Worm (Caenorhabditis elegans): ENCODE results near the gene ugt-36.

DNA sequence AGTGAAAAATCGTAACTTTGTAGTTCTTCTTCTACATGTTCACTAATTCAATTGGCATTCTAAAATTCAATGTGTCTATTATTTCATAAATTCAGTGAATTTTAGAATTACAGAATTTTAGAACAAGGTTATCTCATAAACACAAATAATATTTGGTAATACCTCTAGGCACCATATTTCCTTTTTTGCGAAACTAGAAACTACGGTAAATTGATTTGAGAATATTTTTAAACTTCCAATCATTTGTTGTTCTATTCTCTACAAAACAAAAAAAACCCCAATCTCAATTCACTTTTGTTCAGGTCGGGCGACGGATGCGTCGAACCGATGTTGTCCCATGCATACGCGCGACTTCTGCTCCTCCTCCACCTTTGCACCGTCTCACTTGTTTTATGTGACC, 33.1 kb downstream of the ugt-36 start, which contains the start of gene F09G2.1:
- TF ChIP-seq lim-6 (tag; optimal IDR thresholded peaks at IDR 0.05) (no peak), sox-4 (tag; optimal IDR thresholded peaks at IDR 0.05) (no peak), Y22D7AL.16 (tag; optimal IDR thresholded peaks at IDR 0.05) (no peak), pros-1 (tag; optimal IDR thresholded peaks at IDR 0.05) (no peak), eyg-1 (tag; optimal IDR thresholded peaks at IDR 0.05) (no peak), K02D7.2 (tag; optimal IDR thresholded peaks at IDR 0.05) (no peak), pha-4 (tag; optimal IDR thresholded peaks at IDR 0.05) (no peak), ceh-9 (tag; optimal IDR thresholded peaks at IDR 0.05) (no peak), nfya-1 (tag; optimal IDR thresholded peaks at IDR 0.05) (no peak), pat-9 (tag; optimal IDR thresholded peaks at IDR 0.05) (no peak), npax-4 (tag; optimal IDR thresholded peaks at IDR 0.05) (no peak), ama-1 (optimal IDR thresholded peaks at IDR 0.05) (no peak)
